Worm (Caenorhabditis elegans) whole organism, L4 larva: ENCODE data around the gene rml-3.

ENCODE experiments used
- D1046.2 ChIP-seq: fragments of 200-800 bp; sonication (Bioruptor generic); IDR thresholded peaks from 2 replicates; pipeline ENCODE4 v1.3.6; 2022; ENCODE audit warnings: missing genetic modification characterization, missing compliant biosample characterization
- R02D3.7 ChIP-seq: fragments of 150-350 bp; sonication (generic microtip); optimal IDR thresholded peaks from 3 replicates; lab custom pipeline; 2014; ENCODE audit warnings: missing biosample characterization, missing genetic modification characterization
- T20F7.1 ChIP-seq: fragments of 200-800 bp; sonication (Bioruptor generic); optimal IDR thresholded peaks from 2 replicates; lab custom pipeline; 2018; ENCODE audit warnings: mild to moderate bottlenecking, missing genetic modification characterization, missing compliant biosample characterization
- T26A8.4 ChIP-seq: fragments of 200-800 bp; sonication (Bioruptor generic); IDR thresholded peaks from 2 replicates; pipeline ENCODE4 v1.3.6; 2022; ENCODE audit warnings: missing genetic modification characterization, missing compliant biosample characterization
- ZK546.5 ChIP-seq, 2 experiments: sonication (generic microtip); optimal IDR thresholded peaks; 2 replicates each; lab custom pipeline; 2017; ENCODE audit warnings: missing biosample characterization in 2 of 2, missing genetic modification characterization in 2 of 2
- aha-1 ChIP-seq: fragments of 150-350 bp; peaks from one replicate; lab custom pipeline; 2014; ENCODE audit warnings: missing biosample characterization, missing genetic modification characterization
- arid-1 ChIP-seq: fragments of 200-800 bp; sonication (Bioruptor generic); conservative IDR thresholded peaks from 2 replicates; pipeline ENCODE4 v1.3.6; 2022; ENCODE audit warnings: missing genetic modification reagents, missing genetic modification characterization, missing compliant biosample characterization
- attf-4 ChIP-seq: sonication (generic microtip); optimal IDR thresholded peaks from 3 replicates; lab custom pipeline; 2017; ENCODE audit warnings: missing biosample characterization, missing genetic modification characterization
- ceh-20 ChIP-seq: fragments of 200-800 bp; sonication (Bioruptor generic); IDR thresholded peaks from 2 replicates; pipeline ENCODE4 v1.3.6; 2022; ENCODE audit warnings: missing genetic modification reagents, missing genetic modification characterization, missing compliant biosample characterization
- ceh-44 ChIP-seq: fragments of 200-800 bp; sonication (Bioruptor generic); IDR thresholded peaks from 2 replicates; pipeline ENCODE4 v1.3.6; 2022; ENCODE audit warnings: missing genetic modification reagents, missing genetic modification characterization, missing compliant biosample characterization
- ceh-62 ChIP-seq: sonication (generic microtip); optimal IDR thresholded peaks from 2 replicates; lab custom pipeline; 2017; ENCODE audit warnings: missing biosample characterization, missing genetic modification characterization
- ceh-82 ChIP-seq: sonication (generic microtip); optimal IDR thresholded peaks from 2 replicates; lab custom pipeline; 2017; ENCODE audit warnings: missing biosample characterization, missing genetic modification characterization
- ctbp-1 ChIP-seq: fragments of 200-800 bp; sonication (Bioruptor generic); IDR thresholded peaks from 2 replicates; pipeline ENCODE4 v1.3.6; 2022; ENCODE audit warnings: missing genetic modification reagents, missing genetic modification characterization, missing compliant biosample characterization
- daf-12 ChIP-seq: fragments of 150-350 bp; optimal IDR thresholded peaks from 2 replicates; lab custom pipeline; 2014; ENCODE audit warnings: missing biosample characterization, missing genetic modification reagents, missing genetic modification characterization
- daf-16 ChIP-seq, 3 experiments: sonication (generic microtip); optimal IDR thresholded peaks; 2 replicates each; lab custom pipeline; 2016 to 2017; ENCODE audit warnings: missing genetic modification characterization in 3 of 3, missing genetic modification reagents in 3 of 3, mild to moderate bottlenecking in 2 of 3, missing compliant biosample characterization in 2 of 3, missing biosample characterization in 1 of 3, moderate library complexity in 1 of 3
- daf-19 ChIP-seq: fragments of 200-800 bp; sonication (Bioruptor generic); conservative IDR thresholded peaks from 2 replicates; pipeline ENCODE4 v1.3.6; 2022; ENCODE audit warnings: missing genetic modification characterization, missing compliant biosample characterization
- duxl-1 ChIP-seq: sonication (generic microtip); optimal IDR thresholded peaks from 2 replicates; lab custom pipeline; 2016; ENCODE audit warnings: mild to moderate bottlenecking, missing genetic modification characterization, moderate library complexity, missing compliant biosample characterization; ENCODE audit not compliant: poor library complexity
- dve-1 ChIP-seq: sonication (generic microtip); optimal IDR thresholded peaks from 2 replicates; lab custom pipeline; 2017; ENCODE audit warnings: antibody characterized with exemption, mild to moderate bottlenecking, missing genetic modification characterization, missing compliant biosample characterization; ENCODE audit not compliant: insufficient read depth
- hif-1 ChIP-seq, 2 experiments: sonication (generic microtip); optimal IDR thresholded peaks; 2 replicates each; lab custom pipeline; 2016 to 2017; ENCODE audit warnings: missing compliant biosample characterization in 2 of 2, missing genetic modification characterization in 2 of 2, missing genetic modification reagents in 2 of 2, missing genotype in 2 of 2, mild to moderate bottlenecking in 1 of 2
- hlh-11 ChIP-seq: fragments of 200-800 bp; sonication (Bioruptor generic); optimal IDR thresholded peaks from 2 replicates; lab custom pipeline; 2018; ENCODE audit warnings: mild to moderate bottlenecking, missing genetic modification characterization, missing compliant biosample characterization
- hmg-1.1 ChIP-seq: fragments of 200-800 bp; sonication (Bioruptor generic); IDR thresholded peaks from 2 replicates; pipeline ENCODE4 v1.3.6; 2022; ENCODE audit warnings: missing genetic modification reagents, missing genetic modification characterization, missing compliant biosample characterization
- lin-1 ChIP-seq: fragments of 200-800 bp; sonication (Bioruptor generic); IDR thresholded peaks from 2 replicates; pipeline ENCODE4 v1.3.6; 2022; ENCODE audit warnings: missing genetic modification reagents, missing genetic modification characterization, missing compliant biosample characterization
- lin-29 ChIP-seq: fragments of 200-800 bp; sonication (Bioruptor generic); IDR thresholded peaks from 2 replicates; pipeline ENCODE4 v1.3.6; 2022; ENCODE audit warnings: missing genetic modification reagents, missing genetic modification characterization, missing compliant biosample characterization
- lin-39 ChIP-seq: fragments of 150-350 bp; optimal IDR thresholded peaks from 2 replicates; lab custom pipeline; 2014; ENCODE audit warnings: missing biosample characterization, missing genetic modification reagents, missing genetic modification characterization
- lsy-2 ChIP-seq, 2 experiments: fragments of 150-350 bp in 1 of 2; sonication (generic microtip) in 1 of 2; optimal IDR thresholded peaks; 2 replicates each; lab custom pipeline; 2014 to 2017; ENCODE audit warnings: missing biosample characterization in 2 of 2, missing genetic modification characterization in 2 of 2
- mdl-1 ChIP-seq, 2 experiments: fragments of 150-350 bp in 1 of 2; sonication (generic microtip) in 1 of 2; optimal IDR thresholded peaks; 2 replicates each; lab custom pipeline; 2014 to 2017; ENCODE audit warnings: missing biosample characterization in 2 of 2, missing genetic modification characterization in 2 of 2
- mdt-29 ChIP-seq: fragments of 200-800 bp; sonication (Bioruptor generic); IDR thresholded peaks from 2 replicates; pipeline ENCODE4 v1.3.6; 2022; ENCODE audit warnings: missing genetic modification reagents, missing genetic modification characterization, missing compliant biosample characterization
- mes-2 ChIP-seq: sonication (generic microtip); optimal IDR thresholded peaks from 2 replicates; lab custom pipeline; 2016; ENCODE audit warnings: missing genotype, mild to moderate bottlenecking, missing genetic modification characterization, missing compliant biosample characterization; ENCODE audit not compliant: poor library complexity, severe bottlenecking
- nhr-11 ChIP-seq: fragments of 150-350 bp; optimal IDR thresholded peaks from 2 replicates; lab custom pipeline; 2014; ENCODE audit warnings: missing biosample characterization, missing genetic modification characterization
- nhr-28 ChIP-seq: fragments of 150-350 bp; optimal IDR thresholded peaks from 2 replicates; lab custom pipeline; 2014; ENCODE audit warnings: missing biosample characterization, missing genetic modification characterization
- nhr-76 ChIP-seq: fragments of 150-350 bp; optimal IDR thresholded peaks from 2 replicates; lab custom pipeline; 2014; ENCODE audit warnings: missing biosample characterization, missing genetic modification characterization
- nhr-77 ChIP-seq: fragments of 150-350 bp; optimal IDR thresholded peaks from 2 replicates; lab custom pipeline; 2014; ENCODE audit warnings: missing biosample characterization, missing genetic modification characterization
- pqm-1 ChIP-seq: sonication (generic microtip); optimal IDR thresholded peaks from 2 replicates; lab custom pipeline; 2017; ENCODE audit warnings: missing biosample characterization, missing genetic modification characterization
- rbr-2 ChIP-seq: sonication (generic microtip); optimal IDR thresholded peaks from 2 replicates; lab custom pipeline; 2016; ENCODE audit warnings: missing genotype, missing genetic modification characterization, missing compliant biosample characterization
- saeg-2 ChIP-seq: fragments of 200-800 bp; sonication (Bioruptor generic); IDR thresholded peaks from 2 replicates; pipeline ENCODE4 v1.3.6; 2022; ENCODE audit warnings: missing genetic modification reagents, missing genetic modification characterization, missing compliant biosample characterization
- sdz-12 ChIP-seq: fragments of 200-800 bp; sonication (Bioruptor generic); optimal IDR thresholded peaks from 2 replicates; lab custom pipeline; 2018; ENCODE audit warnings: mild to moderate bottlenecking, missing genetic modification characterization, missing compliant biosample characterization
- set-16 ChIP-seq: fragments of 200-800 bp; sonication (Bioruptor generic); IDR thresholded peaks from 2 replicates; pipeline ENCODE4 v1.3.6; 2022; ENCODE audit warnings: missing genetic modification reagents, missing genetic modification characterization, missing compliant biosample characterization
- spr-1 ChIP-seq: sonication (generic microtip); optimal IDR thresholded peaks from 2 replicates; lab custom pipeline; 2016; ENCODE audit warnings: mild to moderate bottlenecking, missing genetic modification characterization, missing compliant biosample characterization
- tra-1 ChIP-seq: fragments of 200-800 bp; sonication (Bioruptor generic); IDR thresholded peaks from 2 replicates; pipeline ENCODE4 v1.3.6; 2022; ENCODE audit warnings: missing genetic modification reagents, missing genetic modification characterization, missing compliant biosample characterization
- unc-62 ChIP-seq, 3 experiments: fragments of 150-350 bp in 1 of 3; sonication (generic microtip); optimal IDR thresholded peaks in 2 of 3; peaks in 1 of 3; 1 replicate in 1 of 3; 2 replicates in 2 of 3; lab custom pipeline; 2014 to 2017; ENCODE audit warnings: missing biosample characterization in 3 of 3, missing genetic modification characterization in 3 of 3, missing genetic modification reagents in 3 of 3, missing genotype in 1 of 3
- vab-7 ChIP-seq: fragments of 200-800 bp; sonication (Bioruptor generic); IDR thresholded peaks from 2 replicates; pipeline ENCODE4 v1.3.6; 2022; ENCODE audit warnings: missing genetic modification reagents, missing genetic modification characterization, missing compliant biosample characterization
- zip-2 ChIP-seq: fragments of 150-350 bp; optimal IDR thresholded peaks from 2 replicates; lab custom pipeline; 2014; ENCODE audit warnings: missing biosample characterization, missing genetic modification characterization
- ztf-11 ChIP-seq: fragments of 150-350 bp; optimal IDR thresholded peaks from 2 replicates; lab custom pipeline; 2014; ENCODE audit warnings: missing biosample characterization, missing genetic modification characterization

Gene rml-3

DNA sequence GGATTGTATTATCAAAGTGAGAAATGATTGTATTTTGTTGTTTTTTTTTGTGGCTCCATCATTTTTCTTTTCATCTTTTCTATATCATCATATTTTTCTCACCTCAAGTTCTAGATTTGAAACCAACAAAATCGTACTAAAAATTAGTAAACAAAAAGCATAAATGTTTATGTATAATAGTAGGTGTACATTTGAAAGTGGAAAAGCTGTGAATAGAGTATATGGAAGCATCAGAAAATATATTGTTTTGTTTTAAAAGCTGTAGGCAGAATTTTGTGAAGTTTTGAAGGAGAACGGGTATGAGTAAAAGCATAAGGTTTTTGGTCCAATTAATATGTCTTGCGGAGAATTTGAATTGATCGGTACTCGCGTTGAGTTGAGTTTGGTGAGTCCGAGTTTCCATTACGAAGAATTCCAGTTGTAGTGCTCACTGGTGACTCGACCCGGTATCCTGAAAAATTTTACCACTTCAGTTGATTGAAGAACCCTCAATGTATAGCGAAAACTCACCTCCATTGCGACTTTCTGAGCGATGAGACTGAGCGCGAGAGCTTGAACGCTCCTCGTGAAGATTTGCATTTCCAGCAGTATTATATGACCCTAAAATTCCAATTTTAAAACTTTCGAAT, 5.8 kb downstream of the rml-3 start, which contains the start of gene C14F11.4:
TSS of gene C14F11.4 (minus strand) at position 51 of the 629 bp plus-strand sequence.
- TF ChIP-seq T20F7.1 (GFP tag; lab: Kevin White, UChicago): peak; percentile 16
- no peak for TF ChIP-seq nhr-76 (tag; lab: Kevin White, UChicago)
- TF ChIP-seq lin-39 (tag; lab: Kevin White, UChicago): no peak
- no peak for TF ChIP-seq ceh-62
- TF ChIP-seq daf-12 (tag; lab: Kevin White, UChicago): no peak
- TF ChIP-seq ctbp-1: 0 out of 2 replicates have a peak, but pooled peaks have one; percentile 12
- peak; percentile 71 for TF ChIP-seq aha-1 (tag; lab: Kevin White, UChicago)
- TF ChIP-seq dve-1 (tag; lab: Kevin White, UChicago): peak; percentile 27

DNA sequence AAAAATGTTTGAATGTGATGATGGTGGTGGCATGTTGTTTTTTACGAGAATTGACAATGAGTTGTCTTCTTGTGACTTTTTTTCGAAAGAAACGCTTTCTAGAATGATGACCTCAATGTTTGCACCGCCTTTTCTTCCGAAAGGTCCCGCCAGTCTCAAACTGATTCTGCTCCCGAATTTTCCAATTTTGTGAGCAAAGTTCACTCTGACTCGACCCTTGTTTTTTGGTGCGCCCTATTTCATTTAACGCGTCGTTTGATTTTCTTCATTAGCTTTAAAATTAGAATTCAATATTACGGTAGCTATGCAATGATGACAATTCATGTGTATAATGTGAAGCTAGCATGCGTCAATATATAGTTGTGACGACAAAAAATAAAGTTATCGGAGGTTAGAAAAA, 8.2 kb downstream of the rml-3 start, which contains the start of gene lite-1:
TSS of gene lite-1 (minus strand) at position 101 of the 400 bp plus-strand sequence.
- peak in 1 of 2 experiments; percentile 73 for TF ChIP-seq unc-62 (GFP tag; optimal IDR thresholded peaks at IDR 0.05 in 1 of 2; lab: Kevin White, UChicago)
- no peak for TF ChIP-seq unc-62 (tag; optimal IDR thresholded peaks at IDR 0.05; lab: Kevin White, UChicago)
- TF ChIP-seq R02D3.7 (tag; lab: Kevin White, UChicago): no peak
- TF ChIP-seq ceh-62: no peak

DNA sequence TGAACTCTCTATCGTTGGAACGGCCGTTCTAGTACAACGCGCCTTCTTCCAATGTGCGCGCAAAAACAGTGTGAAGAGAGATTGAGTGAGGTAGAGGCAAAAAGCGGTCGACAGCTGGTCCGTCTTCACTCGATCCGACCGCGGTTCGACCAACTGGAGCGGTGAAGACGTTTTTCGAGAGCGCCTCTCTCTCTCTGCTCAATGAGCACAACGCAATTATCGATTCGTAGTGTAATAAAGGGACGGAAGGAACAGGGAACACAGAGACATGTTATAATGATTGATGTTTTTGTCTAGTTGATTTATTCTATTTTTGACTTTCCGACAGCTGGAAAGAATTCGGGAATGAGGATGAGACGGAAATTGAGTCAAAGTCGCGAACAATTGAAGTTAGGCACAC, 14.0 kb downstream of the rml-3 start:
- no peak for TF ChIP-seq hmg-1.1 (GFP tag; lab: Robert Waterston, UW)
- TF ChIP-seq set-16 (GFP tag; lab: Robert Waterston, UW): no peak; the same call in 1 of the 2 replicates
- TF ChIP-seq hlh-11: peak; percentile 21
- no peak for TF ChIP-seq nhr-77
- TF ChIP-seq lin-1 (GFP tag; lab: Robert Waterston, UW): no peak
- TF ChIP-seq pqm-1: no peak
- no peak for TF ChIP-seq spr-1 (tag; lab: Kevin White, UChicago)
- 0 out of 2 replicates have a peak, but pooled peaks have one; percentile 30 for TF ChIP-seq ceh-20
- no peak for TF ChIP-seq nhr-11 (tag; lab: Kevin White, UChicago)
- no peak for TF ChIP-seq lin-29
- no peak for TF ChIP-seq lsy-2 (tag; optimal IDR thresholded peaks at IDR 0.05; lab: Kevin White, UChicago)

DNA sequence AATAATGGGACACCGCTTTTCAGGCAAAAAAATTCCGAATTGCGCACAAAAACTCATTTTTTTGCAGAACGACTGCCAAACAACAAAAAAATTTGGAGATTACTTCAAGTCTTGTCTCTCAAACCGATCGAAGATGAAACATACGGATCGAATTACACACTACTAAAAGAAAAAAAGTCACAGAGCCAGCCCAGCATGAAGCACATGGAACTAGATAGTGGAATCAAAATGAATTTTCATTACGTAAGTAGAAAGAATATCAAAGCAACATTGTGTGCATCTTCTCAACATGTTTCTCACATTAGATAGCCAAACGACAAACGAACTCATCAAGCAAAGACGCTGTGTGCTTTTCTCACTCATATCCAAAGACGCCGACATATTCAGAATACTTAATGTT, 17.8 kb downstream of the rml-3 start:
- TF ChIP-seq attf-4 (tag; lab: Kevin White, UChicago): no peak
- no peak for TF ChIP-seq vab-7
- TF ChIP-seq saeg-2 (GFP tag; lab: Robert Waterston, UW): no peak
- no peak for TF ChIP-seq mdl-1 (tag; optimal IDR thresholded peaks at IDR 0.05; lab: Kevin White, UChicago)
- TF ChIP-seq ztf-11 (tag; lab: Kevin White, UChicago): no peak
- no peak for TF ChIP-seq rbr-2 (tag; lab: Kevin White, UChicago)
- TF ChIP-seq aha-1 (tag; lab: Kevin White, UChicago): no peak
- TF ChIP-seq T26A8.4: no peak
- no peak for TF ChIP-seq mdt-29 (GFP tag; lab: Robert Waterston, UW)
- TF ChIP-seq spr-1 (tag; lab: Kevin White, UChicago): no peak
- no peak for TF ChIP-seq sdz-12 (GFP tag; lab: Kevin White, UChicago)
- TF ChIP-seq hif-1 (tag; optimal IDR thresholded peaks at IDR 0.05; lab: Kevin White, UChicago): no peak

DNA sequence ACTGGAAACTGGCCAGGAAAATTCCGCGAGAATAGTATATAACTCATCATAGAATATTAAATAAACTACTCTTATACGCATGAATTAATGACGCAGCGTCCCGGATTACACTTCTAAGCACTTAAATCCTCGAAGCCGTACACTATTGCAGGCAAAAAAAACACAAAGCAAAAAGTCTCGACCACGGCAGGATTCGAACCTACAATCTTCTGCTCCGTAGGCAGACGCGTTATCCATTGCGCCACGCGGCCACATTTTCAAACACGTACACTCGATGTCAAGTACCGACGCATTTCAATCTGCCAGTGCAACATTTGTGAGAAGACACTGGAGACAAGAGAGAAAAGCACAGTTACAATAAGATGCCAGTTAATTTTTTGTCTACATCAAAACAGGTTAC, 19.0 kb downstream of the rml-3 start:
- no peak for TF ChIP-seq ceh-82
- no peak; the same call in 1 of the 2 replicates for TF ChIP-seq tra-1 (GFP tag; lab: Robert Waterston, UW)
- no peak for TF ChIP-seq set-16 (GFP tag; lab: Robert Waterston, UW)
- peak; percentile 83; the same call in 1 of the 2 replicates for TF ChIP-seq D1046.2 (GFP tag; lab: Robert Waterston, UW)
- peak; percentile 80 for TF ChIP-seq mes-2 (tag; lab: Kevin White, UChicago)
- TF ChIP-seq daf-16 (GFP tag; optimal IDR thresholded peaks at IDR 0.05; lab: Kevin White, UChicago): peak; percentile 31 to 64
- TF ChIP-seq daf-16 (tag; optimal IDR thresholded peaks at IDR 0.05; lab: Kevin White, UChicago): no peak
- peak; percentile 74; the same call in 1 of the 2 replicates for TF ChIP-seq daf-19 (GFP tag; lab: Robert Waterston, UW)
- TF ChIP-seq ZK546.5 (tag; optimal IDR thresholded peaks at IDR 0.05; lab: Kevin White, UChicago): no peak
- TF ChIP-seq nhr-28 (tag; lab: Kevin White, UChicago): no peak
- TF ChIP-seq mdt-29 (GFP tag; lab: Robert Waterston, UW): peak; percentile 63; the same call in 1 of the 2 replicates
- TF ChIP-seq sdz-12 (GFP tag; lab: Kevin White, UChicago): no peak
- no peak; the same call in 1 of the 2 replicates for TF ChIP-seq arid-1 (GFP tag; lab: Robert Waterston, UW)
- no peak for TF ChIP-seq zip-2 (tag; lab: Kevin White, UChicago)
- TF ChIP-seq ceh-44 (GFP tag; lab: Robert Waterston, UW): peak; percentile 76; the same call in 1 of the 2 replicates
- peak; percentile 68 for TF ChIP-seq duxl-1
